Worm (Caenorhabditis elegans): ENCODE measurements around the gene oma-1.

The oma-1 gene

ce11 chrIV:8921956-8922355 lies 33.2 kb downstream of the oma-1 start, which contains the start of gene D1046.16:
Gene D1046.16 (plus strand): TSS chrIV:8922150.
- TF ChIP-seq T22C8.4 (GFP tag; IDR thresholded peaks at IDR 0.05) (peak; percentile 82), med-1 (GFP tag; optimal IDR thresholded peaks at IDR 0.05; ENCODE audit: insufficient read depth) (no peak)

- TF ChIP-seq tab-1 (GFP tag; IDR thresholded peaks at IDR 0.05) (no peak), flt-1 (GFP tag; IDR thresholded peaks at IDR 0.05) (no peak), ztf-23 (GFP tag; IDR thresholded peaks at IDR 0.05) (no peak), klf-2 (GFP tag; conservative IDR thresholded peaks at IDR 0.05) (no peak)
These were observed 34.6 kb downstream of the oma-1 start for ce11 chrIV:8923381-8923780.

ce11 chrIV:8924126-8924525 lies 35.4 kb downstream of the oma-1 start:
- TF ChIP-seq klf-2 (GFP tag; conservative IDR thresholded peaks at IDR 0.05) (no peak), flt-1 (GFP tag; IDR thresholded peaks at IDR 0.05) (no peak), ztf-29 (GFP tag; IDR thresholded peaks at IDR 0.05) (no peak), cog-1 (tag; optimal IDR thresholded peaks at IDR 0.05) (no peak), tab-1 (GFP tag; IDR thresholded peaks at IDR 0.05) (no peak), ref-1 (GFP tag; conservative IDR thresholded peaks at IDR 0.05) (no peak), T22C8.4 (GFP tag; IDR thresholded peaks at IDR 0.05) (no peak), med-1 (GFP tag; optimal IDR thresholded peaks at IDR 0.05; ENCODE audit: insufficient read depth) (no peak), ztf-23 (GFP tag; IDR thresholded peaks at IDR 0.05) (no peak)

ce11 chrIV:8925990-8926389 lies 37.2 kb downstream of the oma-1 start, which contains the start of the genes D1046.2 and cfim-2:
Gene D1046.2 (minus strand): TSS chrIV:8926067.
Gene cfim-2 (plus strand): TSS chrIV:8926324.
- TF ChIP-seq cog-1 (tag; optimal IDR thresholded peaks at IDR 0.05): no peak
- no peak for TF ChIP-seq flt-1 (GFP tag; IDR thresholded peaks at IDR 0.05)
- no peak for TF ChIP-seq med-1 (GFP tag; optimal IDR thresholded peaks at IDR 0.05; ENCODE audit: insufficient read depth)
- TF ChIP-seq tab-1 (GFP tag; IDR thresholded peaks at IDR 0.05): no peak
- TF ChIP-seq ztf-29 (GFP tag; IDR thresholded peaks at IDR 0.05): no peak
- TF ChIP-seq ztf-23 (GFP tag; IDR thresholded peaks at IDR 0.05): no peak

- TF ChIP-seq med-1 (GFP tag; optimal IDR thresholded peaks at IDR 0.05; ENCODE audit: insufficient read depth) (no peak), ztf-29 (GFP tag; IDR thresholded peaks at IDR 0.05) (no peak), tab-1 (GFP tag; IDR thresholded peaks at IDR 0.05) (no peak), T22C8.4 (GFP tag; IDR thresholded peaks at IDR 0.05) (no peak), ztf-23 (GFP tag; IDR thresholded peaks at IDR 0.05) (no peak), klf-2 (GFP tag; conservative IDR thresholded peaks at IDR 0.05) (no peak)
These were observed 37.7 kb downstream of the oma-1 start for ce11 chrIV:8926511-8926910.

ce11 chrIV:8927093-8927492 lies 38.3 kb downstream of the oma-1 start:
- peak; percentile 98 for TF ChIP-seq tab-1 (GFP tag; IDR thresholded peaks at IDR 0.05)
- TF ChIP-seq med-1 (GFP tag; optimal IDR thresholded peaks at IDR 0.05; ENCODE audit: insufficient read depth): peak; percentile 82
- peak; percentile 98 for TF ChIP-seq flt-1 (GFP tag; IDR thresholded peaks at IDR 0.05)
- TF ChIP-seq klf-2 (GFP tag; conservative IDR thresholded peaks at IDR 0.05): peak; percentile 96
- peak; percentile 96 for TF ChIP-seq ztf-23 (GFP tag; IDR thresholded peaks at IDR 0.05)
- TF ChIP-seq ztf-29 (GFP tag; IDR thresholded peaks at IDR 0.05): peak; percentile 96
- peak; percentile 91 for TF ChIP-seq ref-1 (GFP tag; conservative IDR thresholded peaks at IDR 0.05)
- TF ChIP-seq cog-1 (tag; optimal IDR thresholded peaks at IDR 0.05): peak; percentile 83
- peak; percentile 97 for TF ChIP-seq T22C8.4 (GFP tag; IDR thresholded peaks at IDR 0.05)

ce11 chrIV:8929942-8930492 lies 41.2 kb downstream of the oma-1 start, which contains the start of the genes D1046.18 and slc-25A26:
Gene D1046.18 (plus strand): TSS chrIV:8930242.
Gene slc-25A26 (plus strand): TSS chrIV:8930442.
- TF ChIP-seq ztf-29 (GFP tag; IDR thresholded peaks at IDR 0.05) (no peak), tab-1 (GFP tag; IDR thresholded peaks at IDR 0.05) (no peak), ref-1 (GFP tag; conservative IDR thresholded peaks at IDR 0.05) (no peak), T22C8.4 (GFP tag; IDR thresholded peaks at IDR 0.05) (no peak), flt-1 (GFP tag; IDR thresholded peaks at IDR 0.05) (no peak), klf-2 (GFP tag; conservative IDR thresholded peaks at IDR 0.05) (no peak), med-1 (GFP tag; optimal IDR thresholded peaks at IDR 0.05; ENCODE audit: insufficient read depth) (no peak), cog-1 (tag; optimal IDR thresholded peaks at IDR 0.05) (no peak), ztf-23 (GFP tag; IDR thresholded peaks at IDR 0.05) (no peak)

ce11 chrIV:8933575-8933974 lies 44.8 kb downstream of the oma-1 start, which contains the start of gene D1046.4:
Gene D1046.4 (plus strand): TSS chrIV:8933875.
- TF ChIP-seq ztf-23 (GFP tag; IDR thresholded peaks at IDR 0.05): no peak
- no peak for TF ChIP-seq ztf-29 (GFP tag; IDR thresholded peaks at IDR 0.05)
- TF ChIP-seq klf-2 (GFP tag; conservative IDR thresholded peaks at IDR 0.05): no peak
- no peak for TF ChIP-seq T22C8.4 (GFP tag; IDR thresholded peaks at IDR 0.05)
- no peak for TF ChIP-seq tab-1 (GFP tag; IDR thresholded peaks at IDR 0.05)
- no peak for TF ChIP-seq ref-1 (GFP tag; conservative IDR thresholded peaks at IDR 0.05)
- TF ChIP-seq flt-1 (GFP tag; IDR thresholded peaks at IDR 0.05): no peak
- no peak for TF ChIP-seq cog-1 (tag; optimal IDR thresholded peaks at IDR 0.05)
- no peak for TF ChIP-seq med-1 (GFP tag; optimal IDR thresholded peaks at IDR 0.05; ENCODE audit: insufficient read depth)
